Fruit fly (Drosophila melanogaster) whole organism, embryonic: ENCODE data around the gene CG12594.

ENCODE experiments used
- CG13775 ChIP-seq: fragments of 200-800 bp; sonication (Bioruptor generic); optimal IDR thresholded peaks from 3 replicates; lab custom pipeline; 2017; ENCODE audit warnings: missing biosample characterization, mild to moderate bottlenecking, missing genetic modification characterization
- CG2120 ChIP-seq: fragments of 200-800 bp; sonication (Bioruptor generic); optimal IDR thresholded peaks from 3 replicates; lab custom pipeline; 2016; ENCODE audit warnings: missing biosample characterization, missing genetic modification characterization
- CG2875 ChIP-seq: fragments of 200-800 bp; sonication (Bioruptor generic); optimal IDR thresholded peaks from 2 replicates; lab custom pipeline; 2017; ENCODE audit warnings: missing biosample characterization, mild to moderate bottlenecking, missing genetic modification characterization, missing genetic modification reagents
- CG5245 ChIP-seq: fragments of 200-800 bp; sonication (Bioruptor generic); optimal IDR thresholded peaks from 3 replicates; lab custom pipeline; 2016; ENCODE audit warnings: missing biosample characterization, missing genetic modification characterization
- Gsc ChIP-seq: fragments of 200-800 bp; sonication (Bioruptor generic); IDR thresholded peaks from 2 replicates; pipeline ENCODE4 v1.3.6; 2022; ENCODE audit warnings: missing biosample characterization, missing genetic modification characterization
- Sox102F ChIP-seq: fragments of 200-800 bp; sonication (Bioruptor generic); optimal IDR thresholded peaks from 2 replicates; lab custom pipeline; 2018; ENCODE audit warnings: missing biosample characterization, mild to moderate bottlenecking, missing genetic modification characterization, moderate library complexity
- gsb-n ChIP-seq: fragments of 200-800 bp; sonication (Bioruptor generic); optimal IDR thresholded peaks from 3 replicates; lab custom pipeline; 2018; ENCODE audit warnings: missing biosample characterization, mild to moderate bottlenecking, missing genetic modification characterization
- h ChIP-seq: fragments of >200 bp; optimal IDR thresholded peaks from 2 replicates; lab custom pipeline; 2017
- lab ChIP-seq: fragments of 200-800 bp; sonication (Bioruptor generic); optimal IDR thresholded peaks from 3 replicates; lab custom pipeline; 2017; ENCODE audit warnings: missing biosample characterization, missing genetic modification characterization, mild to moderate bottlenecking, moderate library complexity, missing genetic modification reagents
- org-1 ChIP-seq: fragments of 200-800 bp; sonication (Bioruptor generic); optimal IDR thresholded peaks from 2 replicates; lab custom pipeline; 2017; ENCODE audit warnings: missing biosample characterization, missing genetic modification characterization

DNA sequence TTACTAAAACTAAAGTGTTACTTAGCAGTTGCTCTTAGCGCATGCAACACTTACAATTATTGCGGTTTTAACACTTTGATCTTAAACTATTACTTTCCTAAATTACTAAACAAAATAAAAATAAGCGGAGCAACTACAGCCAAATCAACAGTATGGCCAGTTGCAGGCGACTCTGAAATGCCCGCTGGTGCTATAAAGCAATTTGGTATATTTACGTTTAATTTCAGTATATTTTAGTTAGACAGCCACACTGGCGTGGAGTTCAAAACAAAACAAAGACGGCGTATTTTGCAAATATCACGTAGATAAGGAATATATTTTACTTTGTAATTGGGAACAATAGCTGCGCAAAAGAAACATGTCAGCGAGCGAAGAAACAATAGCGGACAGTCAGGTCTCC is 42.0 kb upstream of the CG12594 start, which contains the start of the genes Taf12 and Ho:
- TF ChIP-seq h (lab: Kevin White, UChicago) = no peak
- TF ChIP-seq org-1 (GFP tag; lab: Kevin White, UChicago) = no peak
- TF ChIP-seq CG5245 = no peak
- TF ChIP-seq CG2875 (GFP tag; lab: Kevin White, UChicago) = no peak
- TF ChIP-seq CG13775 (GFP tag; lab: Kevin White, UChicago) = no peak
- TF ChIP-seq gsb-n (tag; lab: Kevin White, UChicago) = no peak
- no peak for TF ChIP-seq CG2120 (GFP tag; lab: Kevin White, UChicago)
- no peak for TF ChIP-seq lab (GFP tag; lab: Kevin White, UChicago)
- TF ChIP-seq Gsc = no peak
- no peak for TF ChIP-seq Sox102F
